Fruit fly (Drosophila melanogaster) whole organism, embryonic: Measurements from ENCODE around the gene CG6726.

ENCODE experiments used
- CG11696 ChIP-seq: fragments of 200-800 bp; sonication (Bioruptor generic); IDR thresholded peaks from 2 replicates; pipeline ENCODE4 v1.3.6; 2022; ENCODE audit warnings: missing biosample characterization, missing genetic modification characterization
- CG12659 ChIP-seq: fragments of 200-800 bp; sonication (Bioruptor generic); optimal IDR thresholded peaks from 3 replicates; lab custom pipeline; 2017; ENCODE audit warnings: mild to moderate bottlenecking, missing biosample characterization, missing genetic modification reagents, missing genetic modification characterization
- CG31365 ChIP-seq: fragments of 200-800 bp; sonication (Bioruptor generic); optimal IDR thresholded peaks from 2 replicates; lab custom pipeline; 2018; ENCODE audit warnings: missing biosample characterization, mild to moderate bottlenecking, missing genetic modification characterization
- CG32767 ChIP-seq: fragments of 200-800 bp; sonication (Bioruptor generic); IDR thresholded peaks from 2 replicates; pipeline ENCODE4 v1.3.6; 2022; ENCODE audit warnings: missing biosample characterization, missing genetic modification characterization
- CG6854 ChIP-seq: fragments of 200-800 bp; sonication (Bioruptor generic); optimal IDR thresholded peaks from 3 replicates; lab custom pipeline; 2017; ENCODE audit warnings: missing biosample characterization, mild to moderate bottlenecking, missing genetic modification characterization
- Gug ChIP-seq: fragments of 200-800 bp; sonication (Bioruptor generic); IDR thresholded peaks from 4 replicates; pipeline ENCODE4 v1.3.6; 2022; ENCODE audit warnings: missing biosample characterization, missing genetic modification characterization
- Side ChIP-seq: fragments of 200-800 bp; sonication (Bioruptor generic); optimal IDR thresholded peaks from 2 replicates; lab custom pipeline; 2016; ENCODE audit warnings: missing biosample characterization, missing genetic modification characterization
- lov ChIP-seq, 2 experiments: fragments of 200-800 bp in 1 of 2; fragments of >200 bp in 1 of 2; sonication (Bioruptor generic) in 1 of 2; IDR thresholded peaks in 1 of 2; optimal IDR thresholded peaks in 1 of 2; 2 replicates in 1 of 2; 3 replicates in 1 of 2; pipeline versions ENCODE4 v1.3.6 to Lab custom; 2017 to 2022; ENCODE audit warnings: missing biosample characterization in 1 of 2, missing genetic modification characterization in 1 of 2
- sc ChIP-seq, 3 experiments: fragments of >200 bp in 2 of 3; fragments of 200-800 bp in 1 of 3; sonication (Bioruptor generic) in 1 of 3; optimal IDR thresholded peaks; 2 replicates in 2 of 3; 3 replicates in 1 of 3; lab custom pipeline; 2017; ENCODE audit warnings: mild to moderate bottlenecking in 1 of 3, missing biosample characterization in 1 of 3, missing genetic modification characterization in 1 of 3, missing genetic modification reagents in 1 of 3
- vvl ChIP-seq: fragments of 200-800 bp; sonication (Bioruptor generic); IDR thresholded peaks from 2 replicates; pipeline ENCODE4 v1.3.6; 2022; ENCODE audit warnings: missing biosample characterization, missing genetic modification characterization

DNA sequence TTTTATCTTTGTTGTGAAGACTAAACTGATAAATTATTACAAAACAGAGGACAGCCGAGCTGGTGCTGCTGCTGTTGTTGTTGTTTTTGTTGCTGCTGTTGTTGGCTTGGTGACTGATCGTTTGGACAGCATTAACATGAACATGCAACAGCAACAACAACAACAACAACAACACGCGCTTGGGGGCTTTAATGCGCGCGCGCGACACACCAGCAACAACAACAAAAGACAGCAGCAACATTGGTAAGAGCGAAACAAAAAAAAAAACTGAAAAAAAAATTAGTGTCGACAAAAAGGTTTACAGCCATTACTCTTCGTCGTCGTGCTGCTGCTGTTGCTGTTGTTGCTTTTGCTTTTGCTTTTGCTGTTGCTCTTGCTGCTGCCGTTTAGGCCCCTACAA is 39.4 kb downstream of the CG6726 start:
- TF ChIP-seq Side (GFP tag; lab: Kevin White, UChicago) (no peak), Gug (GFP tag; lab: Robert Waterston, UW) (no peak), lov (optimal IDR thresholded peaks at IDR 0.05; lab: Kevin White, UChicago) (no peak), lov (GFP tag; IDR thresholded peaks at IDR 0.05; lab: Robert Waterston, UW) (no peak), vvl (GFP tag; lab: Robert Waterston, UW) (no peak), CG12659 (GFP tag; lab: Kevin White, UChicago) (no peak), CG32767 (GFP tag; lab: Robert Waterston, UW) (no peak), CG11696 (GFP tag; lab: Robert Waterston, UW) (no peak), CG31365 (tag; lab: Kevin White, UChicago) (no peak), sc (optimal IDR thresholded peaks at IDR 0.05; lab: Kevin White, UChicago) (no peak), sc (GFP tag; optimal IDR thresholded peaks at IDR 0.05; lab: Kevin White, UChicago) (no peak), CG6854 (GFP tag; lab: Kevin White, UChicago) (no peak)
